Worm (Caenorhabditis elegans) whole organism, late embryonic: ENCODE measurements around the gene Y113G7A.22.

Source experiments
- C08G9.2 ChIP-seq: sonication (generic microtip); optimal IDR thresholded peaks from 2 replicates; lab custom pipeline; 2016; ENCODE audit warnings: mild to moderate bottlenecking, missing genetic modification characterization, moderate library complexity, missing compliant biosample characterization
- C38D4.7 ChIP-seq: fragments of 200-800 bp; sonication (Bioruptor generic); optimal IDR thresholded peaks from 2 replicates; lab custom pipeline; 2018; ENCODE audit warnings: mild to moderate bottlenecking, missing genetic modification characterization, moderate library complexity, missing compliant biosample characterization
- K02D7.2 ChIP-seq: sonication (generic microtip); optimal IDR thresholded peaks from 2 replicates; lab custom pipeline; 2017; ENCODE audit warnings: mild to moderate bottlenecking, missing genetic modification characterization, missing compliant biosample characterization
- Y22D7AL.16 ChIP-seq: sonication (generic microtip); optimal IDR thresholded peaks from 2 replicates; lab custom pipeline; 2016; ENCODE audit warnings: missing genetic modification characterization, missing compliant biosample characterization
- ama-1 ChIP-seq: fragments of 150-350 bp; optimal IDR thresholded peaks from 2 replicates; lab custom pipeline; 2014
- ceh-18 ChIP-seq: sonication (generic microtip); optimal IDR thresholded peaks from 2 replicates; lab custom pipeline; 2016; ENCODE audit warnings: missing genetic modification characterization, missing compliant biosample characterization
- ceh-19 ChIP-seq: fragments of 200-800 bp; sonication (Bioruptor generic); optimal IDR thresholded peaks from 2 replicates; lab custom pipeline; 2018; ENCODE audit warnings: mild to moderate bottlenecking, missing genetic modification characterization, missing compliant biosample characterization
- ceh-22 ChIP-seq: sonication (generic microtip); optimal IDR thresholded peaks from 2 replicates; lab custom pipeline; 2017; ENCODE audit warnings: missing biosample characterization, missing genetic modification characterization
- ceh-24 ChIP-seq: sonication (generic microtip); optimal IDR thresholded peaks from 2 replicates; lab custom pipeline; 2016; ENCODE audit warnings: mild to moderate bottlenecking, missing genetic modification characterization, missing compliant biosample characterization
- ceh-31 ChIP-seq: sonication (generic microtip); optimal IDR thresholded peaks from 2 replicates; lab custom pipeline; 2016; ENCODE audit warnings: missing genetic modification characterization, missing compliant biosample characterization
- ceh-45 ChIP-seq: fragments of 200-800 bp; sonication (Bioruptor generic); IDR thresholded peaks from 2 replicates; pipeline ENCODE4 v1.3.6; 2022; ENCODE audit warnings: missing genetic modification reagents, missing genetic modification characterization, missing compliant biosample characterization
- ceh-48 ChIP-seq: sonication (generic microtip); optimal IDR thresholded peaks from 2 replicates; lab custom pipeline; 2016; ENCODE audit warnings: missing genetic modification characterization, inconsistent platforms, missing compliant biosample characterization
- che-1 ChIP-seq: sonication (generic microtip); optimal IDR thresholded peaks from 2 replicates; lab custom pipeline; 2016; ENCODE audit warnings: mild to moderate bottlenecking, missing genetic modification characterization, missing compliant biosample characterization
- dmd-4 ChIP-seq: sonication (generic microtip); optimal IDR thresholded peaks from 2 replicates; lab custom pipeline; 2016; ENCODE audit warnings: borderline replicate concordance, missing genetic modification characterization, missing compliant biosample characterization
- ets-4 ChIP-seq: sonication (generic microtip); optimal IDR thresholded peaks from 2 replicates; lab custom pipeline; 2016; ENCODE audit warnings: missing genetic modification characterization, missing compliant biosample characterization
- eyg-1 ChIP-seq: sonication (generic microtip); optimal IDR thresholded peaks from 2 replicates; lab custom pipeline; 2016; ENCODE audit warnings: missing genotype, missing genetic modification characterization, missing compliant biosample characterization
- fkh-10 ChIP-seq: fragments of 150-350 bp; optimal IDR thresholded peaks from 2 replicates; lab custom pipeline; 2014; ENCODE audit warnings: missing biosample characterization, missing genetic modification reagents, missing genetic modification characterization
- fkh-6 ChIP-seq: sonication (generic microtip); optimal IDR thresholded peaks from 2 replicates; lab custom pipeline; 2016; ENCODE audit warnings: missing genetic modification characterization, missing compliant biosample characterization
- hlh-15 ChIP-seq: sonication (generic microtip); optimal IDR thresholded peaks from 2 replicates; lab custom pipeline; 2016; ENCODE audit warnings: missing genetic modification characterization, missing compliant biosample characterization
- hlh-30 ChIP-seq: sonication (generic microtip); optimal IDR thresholded peaks from 2 replicates; lab custom pipeline; 2017; ENCODE audit warnings: antibody characterized with exemption, missing genetic modification characterization, missing compliant biosample characterization; ENCODE audit not compliant: insufficient read depth
- hlh-8 ChIP-seq: sonication (generic microtip); optimal IDR thresholded peaks from 2 replicates; lab custom pipeline; 2016; ENCODE audit warnings: missing genotype, missing genetic modification characterization, missing compliant biosample characterization
- lim-6 ChIP-seq: sonication (generic microtip); optimal IDR thresholded peaks from 2 replicates; lab custom pipeline; 2016; ENCODE audit warnings: missing genetic modification characterization, missing compliant biosample characterization
- nfya-1 ChIP-seq: sonication (generic microtip); optimal IDR thresholded peaks from 2 replicates; lab custom pipeline; 2017; ENCODE audit warnings: missing genetic modification characterization, mild to moderate bottlenecking, missing compliant biosample characterization, antibody characterized with exemption, moderate library complexity
- nhr-11 ChIP-seq: fragments of 150-350 bp; optimal IDR thresholded peaks from 2 replicates; lab custom pipeline; 2014; ENCODE audit warnings: missing biosample characterization, missing genetic modification characterization
- nhr-232 ChIP-seq: sonication (generic microtip); optimal IDR thresholded peaks from 2 replicates; lab custom pipeline; 2016; ENCODE audit warnings: missing genetic modification characterization, missing compliant biosample characterization
- npax-4 ChIP-seq: sonication (generic microtip); optimal IDR thresholded peaks from 2 replicates; lab custom pipeline; 2016; ENCODE audit warnings: missing genetic modification characterization, missing compliant biosample characterization
- odd-2 ChIP-seq: sonication (generic microtip); optimal IDR thresholded peaks from 2 replicates; lab custom pipeline; 2017; ENCODE audit warnings: antibody characterized with exemption, mild to moderate bottlenecking, missing genetic modification characterization, missing compliant biosample characterization
- pag-3 ChIP-seq: sonication (generic microtip); optimal IDR thresholded peaks from 2 replicates; lab custom pipeline; 2016; ENCODE audit warnings: missing compliant biosample characterization, missing genetic modification characterization, borderline replicate concordance
- pat-9 ChIP-seq: fragments of 200-800 bp; sonication (Bioruptor generic); optimal IDR thresholded peaks from 2 replicates; lab custom pipeline; 2018; ENCODE audit warnings: mild to moderate bottlenecking, missing genetic modification characterization, moderate library complexity, missing compliant biosample characterization
- pha-2 ChIP-seq: sonication (generic microtip); optimal IDR thresholded peaks from 2 replicates; lab custom pipeline; 2017; ENCODE audit warnings: mild to moderate bottlenecking, missing genetic modification characterization, missing compliant biosample characterization
- rnt-1 ChIP-seq: sonication (generic microtip); optimal IDR thresholded peaks from 2 replicates; lab custom pipeline; 2016; ENCODE audit warnings: missing genetic modification characterization, missing compliant biosample characterization
- sox-4 ChIP-seq: sonication (generic microtip); optimal IDR thresholded peaks from 2 replicates; lab custom pipeline; 2017; ENCODE audit warnings: mild to moderate bottlenecking, missing genetic modification characterization, inconsistent platforms, missing compliant biosample characterization
- syd-9 ChIP-seq: sonication (generic microtip); optimal IDR thresholded peaks from 2 replicates; lab custom pipeline; 2016; ENCODE audit warnings: mild to moderate bottlenecking, missing genetic modification characterization, moderate library complexity, missing compliant biosample characterization
- tbx-2 ChIP-seq: sonication (generic microtip); optimal IDR thresholded peaks from 2 replicates; lab custom pipeline; 2016; ENCODE audit warnings: missing genetic modification characterization, missing compliant biosample characterization
- tbx-7 ChIP-seq: sonication (generic microtip); optimal IDR thresholded peaks from 2 replicates; lab custom pipeline; 2016; ENCODE audit warnings: missing genotype, missing genetic modification characterization, missing compliant biosample characterization
- ttx-3 ChIP-seq: sonication (generic microtip); optimal IDR thresholded peaks from 2 replicates; lab custom pipeline; 2016; ENCODE audit warnings: missing genetic modification reagents, missing genetic modification characterization, missing compliant biosample characterization
- unc-3 ChIP-seq, 2 experiments: fragments of 200-800 bp in 1 of 2; sonication (Bioruptor generic) in 1 of 2; sonication (generic microtip) in 1 of 2; conservative IDR thresholded peaks in 1 of 2; optimal IDR thresholded peaks in 1 of 2; 2 replicates each; pipeline versions ENCODE4 v1.3.6 to Lab custom; 2016 to 2022; ENCODE audit warnings: missing compliant biosample characterization in 2 of 2, missing genetic modification characterization in 2 of 2, missing genetic modification reagents in 1 of 2
- unc-86 ChIP-seq: sonication (generic microtip); optimal IDR thresholded peaks from 2 replicates; lab custom pipeline; 2016; ENCODE audit warnings: missing genetic modification characterization, missing compliant biosample characterization
- ztf-16 ChIP-seq: sonication (generic microtip); optimal IDR thresholded peaks from 2 replicates; lab custom pipeline; 2017; ENCODE audit warnings: missing genetic modification characterization, missing compliant biosample characterization

Y113G7A.22 gene

DNA sequence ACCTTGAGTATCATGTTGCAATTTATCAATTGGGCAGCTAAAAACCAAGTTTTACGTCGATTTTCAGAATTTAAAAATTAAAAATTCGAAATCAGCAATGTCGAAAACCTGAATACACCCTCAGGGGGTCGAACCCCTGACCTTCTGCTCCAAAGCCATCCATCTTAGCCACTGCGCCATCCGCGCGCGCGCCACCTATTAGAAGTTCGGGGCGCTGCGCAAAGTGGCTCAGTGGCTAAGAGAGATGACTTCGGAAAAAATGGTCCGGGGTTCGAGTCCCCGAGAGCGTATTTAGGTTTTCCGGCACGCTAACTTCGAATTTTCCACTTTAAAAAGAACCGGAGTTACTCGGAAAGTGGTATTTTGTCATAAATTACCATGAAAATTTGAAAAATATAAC is 10.8 kb downstream of the Y113G7A.22 start:
- TF ChIP-seq pha-2 (no peak), K02D7.2 (tag; lab: Kevin White, UChicago) (no peak), pat-9 (tag; lab: Kevin White, UChicago) (no peak), ceh-24 (no peak), unc-86 (tag; lab: Kevin White, UChicago) (no peak), syd-9 (tag; lab: Kevin White, UChicago) (no peak), ztf-16 (tag; lab: Kevin White, UChicago) (no peak), ceh-19 (GFP tag; lab: Kevin White, UChicago) (no peak)

- no peak for TF ChIP-seq hlh-15 (tag; lab: Kevin White, UChicago)
- TF ChIP-seq ceh-22 (tag; lab: Kevin White, UChicago), result no peak
- no peak for TF ChIP-seq che-1 (tag; lab: Kevin White, UChicago)
- TF ChIP-seq nfya-1 (tag; lab: Kevin White, UChicago), result no peak
- TF ChIP-seq tbx-7 (tag; lab: Kevin White, UChicago), result no peak
- no peak for TF ChIP-seq ceh-18
- no peak for TF ChIP-seq ttx-3 (tag; lab: Kevin White, UChicago)
- no peak for TF ChIP-seq ceh-31 (tag; lab: Kevin White, UChicago)
- no peak for TF ChIP-seq C38D4.7
- TF ChIP-seq ets-4 (tag; lab: Kevin White, UChicago), result no peak
- TF ChIP-seq, all 69 proteins: peak for 0
Measured at ce11 chrV:20123616-20124015, 11.5 kb downstream of the Y113G7A.22 start.

DNA sequence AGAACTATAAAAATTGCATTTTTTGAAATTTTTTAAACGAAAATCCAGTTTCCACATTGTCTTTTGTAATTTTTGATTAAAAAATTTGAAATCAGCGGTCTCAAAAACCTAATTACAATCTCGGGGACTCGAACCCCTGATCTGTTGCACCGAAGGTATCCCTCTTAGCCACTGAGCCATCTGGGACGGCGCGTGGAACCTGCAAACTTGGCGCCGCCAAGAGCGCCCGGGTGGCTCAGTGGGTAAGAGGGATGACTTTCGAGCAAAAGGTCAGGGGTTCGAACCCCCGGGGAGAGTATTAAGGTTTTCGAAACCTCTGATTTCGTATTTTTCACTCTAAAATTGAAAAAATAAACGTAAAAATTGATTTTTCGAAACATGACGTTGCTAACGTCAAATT is 12.1 kb downstream of the Y113G7A.22 start:
- no peak for TF ChIP-seq lim-6
- TF ChIP-seq unc-86 (tag; lab: Kevin White, UChicago), result no peak
- TF ChIP-seq C08G9.2, result no peak
- no peak for TF ChIP-seq ceh-45 (GFP tag; lab: Robert Waterston, UW)
- TF ChIP-seq pha-2, result no peak
- no peak for TF ChIP-seq nhr-11
- no peak for TF ChIP-seq nhr-232 (tag; lab: Kevin White, UChicago)
- no peak for TF ChIP-seq hlh-8
- no peak for TF ChIP-seq sox-4 (tag; lab: Kevin White, UChicago)
- TF ChIP-seq odd-2 (tag; lab: Kevin White, UChicago), result no peak
- no peak for TF ChIP-seq tbx-2
- TF ChIP-seq unc-3 (GFP tag; conservative IDR thresholded peaks at IDR 0.05; lab: Robert Waterston, UW), result no peak
- TF ChIP-seq unc-3 (tag; optimal IDR thresholded peaks at IDR 0.05; lab: Kevin White, UChicago), result no peak
- no peak for TF ChIP-seq ceh-48 (tag; lab: Kevin White, UChicago)
- TF ChIP-seq npax-4 (tag; lab: Kevin White, UChicago), result no peak
- no peak for TF ChIP-seq dmd-4
- no peak for TF ChIP-seq eyg-1 (tag; lab: Kevin White, UChicago)

DNA sequence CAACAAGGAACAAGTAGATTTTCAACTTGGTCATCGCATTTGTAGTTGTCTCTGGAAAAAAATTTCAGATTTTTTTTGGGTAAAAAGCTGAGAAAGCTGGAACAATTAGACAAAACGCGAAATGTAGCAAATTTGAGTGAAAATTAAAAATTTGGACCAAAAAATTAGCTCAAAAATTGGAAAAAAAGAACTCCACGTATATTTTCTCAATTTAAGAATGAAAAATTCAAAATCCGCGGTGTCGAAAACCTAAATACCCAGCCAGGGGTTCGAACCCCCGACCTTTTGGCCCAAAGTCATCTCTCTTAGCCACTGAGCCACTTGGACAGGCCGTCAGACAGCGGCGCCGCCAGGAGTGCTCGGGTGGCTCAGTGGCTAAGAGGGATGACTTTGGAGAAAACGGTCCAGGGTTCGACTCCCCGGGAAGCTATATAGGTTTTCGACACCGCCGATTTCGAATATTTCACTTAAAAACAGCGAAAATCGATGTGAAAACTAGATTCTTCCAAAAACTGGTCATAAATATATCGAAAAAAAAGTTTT is 14.5 kb downstream of the Y113G7A.22 start, which contains the start of gene ncx-1:
Gene ncx-1, minus strand, starts transcription at position 51 of the 543 bp plus-strand sequence.
- TF ChIP-seq rnt-1 (tag; lab: Kevin White, UChicago), result no peak
- no peak for TF ChIP-seq ets-4 (tag; lab: Kevin White, UChicago)
- no peak for TF ChIP-seq ceh-45 (GFP tag; lab: Robert Waterston, UW)

- TF ChIP-seq dmd-4 (no peak), hlh-30 (no peak), fkh-10 (GFP tag; lab: Kevin White, UChicago) (no peak), hlh-15 (tag; lab: Kevin White, UChicago) (no peak), hlh-8 (no peak), rnt-1 (tag; lab: Kevin White, UChicago) (no peak), Y22D7AL.16 (tag; lab: Kevin White, UChicago) (no peak), fkh-6 (tag; lab: Kevin White, UChicago) (no peak), pag-3 (tag; lab: Kevin White, UChicago) (no peak), ets-4 (tag; lab: Kevin White, UChicago) (no peak), odd-2 (tag; lab: Kevin White, UChicago) (no peak), ama-1 (lab: Kevin White, UChicago) (no peak)
Measured at ce11 chrV:20119770-20120169, 15.4 kb downstream of the Y113G7A.22 start.
